Worm (Caenorhabditis elegans): Measurements from ENCODE around the gene lea-1.
A peak's percentile ranks its signal among the peaks of the same experiment; 100 is the strongest.
"Not testable (repeated sequence)": the region's sequence is repeated elsewhere in the genome, so short reads cannot be mapped to it uniquely, and the experiment has no call there.

ce11 chrV:10049192-10049816, 37.6 kb downstream of the lea-1 start:
- not testable (repeated sequence) for TF ChIP-seq gei-8 (GFP tag; optimal IDR thresholded peaks at IDR 0.05); nhr-48 (tag; optimal IDR thresholded peaks at IDR 0.05); lin-39 (tag; optimal IDR thresholded peaks at IDR 0.05); unc-130 (GFP tag; optimal IDR thresholded peaks at IDR 0.05); ceh-82 (tag; optimal IDR thresholded peaks at IDR 0.05); ama-1 (optimal IDR thresholded peaks at IDR 0.05); ceh-32 (tag; optimal IDR thresholded peaks at IDR 0.05; ENCODE audit: poor library complexity); daf-16 (GFP tag; optimal IDR thresholded peaks at IDR 0.05); daf-16 (tag; optimal IDR thresholded peaks at IDR 0.05); skn-1 (tag; optimal IDR thresholded peaks at IDR 0.05); aha-1 (tag); ces-1 (GFP tag; optimal IDR thresholded peaks at IDR 0.05); egl-27 (tag; optimal IDR thresholded peaks at IDR 0.05)
- TF ChIP-seq ceh-20 (GFP tag; IDR thresholded peaks at IDR 0.05) = peak; percentile 61; the same call in 1 of the 2 replicates
- peak; percentile 31; the same call in 1 of the 2 replicates for TF ChIP-seq Y48G9A.11 (GFP tag; IDR thresholded peaks at IDR 0.05)

Measured in whole organism, L4 larva.